Fruit fly (Drosophila melanogaster) whole organism, wandering third instar larva: ENCODE data around the gene CG16812.

Experiments used
- CG32264 ChIP-seq: fragments of 200-800 bp; sonication (Bioruptor generic); optimal IDR thresholded peaks from 2 replicates; lab custom pipeline; 2016; ENCODE audit warnings: missing biosample characterization, missing genetic modification characterization
- GATAd ChIP-seq: sonication (Bioruptor generic); optimal IDR thresholded peaks from 2 replicates; lab custom pipeline; 2016; ENCODE audit warnings: missing biosample characterization, missing genetic modification characterization
- Hnf4 ChIP-seq: fragments of 200-800 bp; sonication (Bioruptor generic); optimal IDR thresholded peaks from 2 replicates; lab custom pipeline; 2016; ENCODE audit warnings: missing biosample characterization, mild to moderate bottlenecking, missing genetic modification characterization
- Hr83 ChIP-seq: fragments of 200-300 bp; sonication (Bioruptor generic); optimal IDR thresholded peaks from 2 replicates; lab custom pipeline; 2016; ENCODE audit warnings: missing biosample characterization, mild to moderate bottlenecking, missing genetic modification characterization, moderate library complexity; ENCODE audit not compliant: poor library complexity, severe bottlenecking
- Myc ChIP-seq: fragments of >200 bp; optimal IDR thresholded peaks from 2 replicates; lab custom pipeline; 2017
- psq ChIP-seq: fragments of 200-800 bp; sonication (Bioruptor generic); optimal IDR thresholded peaks from 3 replicates; lab custom pipeline; 2017; ENCODE audit warnings: missing biosample characterization, mild to moderate bottlenecking, missing genetic modification characterization, moderate library complexity

- TF ChIP-seq Myc (no peak), Hnf4 (GFP tag; lab: Kevin White, UChicago) (no peak), GATAd (GFP tag; lab: Kevin White, UChicago) (no peak), CG32264 (GFP tag; lab: Kevin White, UChicago) (no peak), psq (no peak), Hr83 (GFP tag; lab: Kevin White, UChicago) (no peak)
These were observed 46.3 kb upstream of the CG16812 start, which contains the start of gene CG43925 for dm6 chr2L:13176123-13176522.
